Worm (Caenorhabditis elegans): Measurements from ENCODE around the gene ptr-9.

ce11 chrIII:9177874-9178273 is 16.4 kb upstream of the ptr-9 start:
- TF ChIP-seq snpc-4 (tag; optimal IDR thresholded peaks at IDR 0.05) (no peak), daf-12 (tag; optimal IDR thresholded peaks at IDR 0.05) (no peak)

Measured in whole organism, L3 larva.